Fruit fly (Drosophila melanogaster) whole organism, embryonic: ENCODE measurements around the gene Lcp65Ag2.

Experiments
- ATbp ChIP-seq: fragments of 200-800 bp; sonication (Bioruptor generic); optimal IDR thresholded peaks from 2 replicates; lab custom pipeline; 2017; ENCODE audit warnings: missing biosample characterization, mild to moderate bottlenecking, missing genetic modification characterization, missing genetic modification reagents
- Awh ChIP-seq: fragments of 200-800 bp; sonication (Bioruptor generic); IDR thresholded peaks from 2 replicates; pipeline ENCODE4, ENCODE4 v1.3.6; 2022; ENCODE audit warnings: missing biosample characterization, missing genetic modification characterization
- CG11723 ChIP-seq: fragments of 200-800 bp; sonication (Bioruptor generic); optimal IDR thresholded peaks from 2 replicates; lab custom pipeline; 2017; ENCODE audit warnings: missing biosample characterization, mild to moderate bottlenecking, missing genetic modification characterization
- CG12104 ChIP-seq: fragments of 200-800 bp; sonication (Bioruptor generic); optimal IDR thresholded peaks from 3 replicates; lab custom pipeline; 2016; ENCODE audit warnings: missing biosample characterization, missing genetic modification characterization
- CG12942 ChIP-seq: fragments of 200-800 bp; sonication (Bioruptor generic); optimal IDR thresholded peaks from 3 replicates; lab custom pipeline; 2016; ENCODE audit warnings: missing biosample characterization, missing genetic modification characterization
- CG13296 ChIP-seq: fragments of 200-800 bp; sonication (Bioruptor generic); optimal IDR thresholded peaks from 3 replicates; lab custom pipeline; 2018; ENCODE audit warnings: missing biosample characterization, mild to moderate bottlenecking, missing genetic modification characterization
- CG13424 ChIP-seq: fragments of 200-800 bp; sonication (Bioruptor generic); optimal IDR thresholded peaks from 2 replicates; lab custom pipeline; 2019; ENCODE audit warnings: missing biosample characterization, mild to moderate bottlenecking, missing genetic modification characterization, moderate library complexity
- CG14710 ChIP-seq: fragments of 200-800 bp; sonication (Bioruptor generic); optimal IDR thresholded peaks from 3 replicates; lab custom pipeline; 2019; ENCODE audit warnings: missing biosample characterization, mild to moderate bottlenecking, missing genetic modification characterization, moderate library complexity
- CG1792 ChIP-seq: fragments of 200-800 bp; sonication (Bioruptor generic); optimal IDR thresholded peaks from 2 replicates; lab custom pipeline; 2016; ENCODE audit warnings: missing biosample characterization, missing genetic modification characterization
- CG18011 ChIP-seq: fragments of 200-800 bp; sonication (Bioruptor generic); optimal IDR thresholded peaks from 2 replicates; lab custom pipeline; 2017; ENCODE audit warnings: missing biosample characterization, missing genetic modification characterization, mild to moderate bottlenecking, moderate library complexity, missing genotype
- CG18476 ChIP-seq: fragments of 200-800 bp; sonication (Bioruptor generic); optimal IDR thresholded peaks from 2 replicates; lab custom pipeline; 2016; ENCODE audit warnings: missing biosample characterization, mild to moderate bottlenecking, missing genetic modification characterization
- CG2202 ChIP-seq: fragments of 200-800 bp; sonication (Bioruptor generic); optimal IDR thresholded peaks from 2 replicates; lab custom pipeline; 2018; ENCODE audit warnings: missing biosample characterization, mild to moderate bottlenecking, missing genetic modification characterization
- CG31441 ChIP-seq: fragments of 200-800 bp; sonication (Bioruptor generic); IDR thresholded peaks from 2 replicates; pipeline ENCODE4 v1.3.6; 2022; ENCODE audit warnings: missing biosample characterization, missing genetic modification characterization
- CG32532 ChIP-seq: fragments of 200-800 bp; sonication (Bioruptor generic); IDR thresholded peaks from 2 replicates; pipeline ENCODE4 v1.3.6; 2022; ENCODE audit warnings: missing biosample characterization, missing genetic modification characterization
- CG34422 ChIP-seq: fragments of 200-800 bp; sonication (Bioruptor generic); IDR thresholded peaks from 3 replicates; pipeline ENCODE4 v1.3.6; 2022; ENCODE audit warnings: missing biosample characterization, missing genetic modification characterization
- CG5953 ChIP-seq: fragments of 200-800 bp; sonication (Bioruptor generic); IDR thresholded peaks from 2 replicates; pipeline ENCODE4 v1.3.6; 2022; ENCODE audit warnings: missing biosample characterization, missing genetic modification characterization
- CG6654 ChIP-seq: fragments of 200-800 bp; sonication (Bioruptor generic); optimal IDR thresholded peaks from 2 replicates; lab custom pipeline; 2017; ENCODE audit warnings: missing biosample characterization, mild to moderate bottlenecking, missing genetic modification characterization
- CG6689 ChIP-seq: fragments of 200-800 bp; sonication (Bioruptor generic); IDR thresholded peaks from 2 replicates; pipeline ENCODE4 v1.3.6; 2022; ENCODE audit warnings: missing biosample characterization, missing genetic modification characterization
- CG7745 ChIP-seq: fragments of 200-800 bp; sonication (Bioruptor generic); optimal IDR thresholded peaks from 2 replicates; lab custom pipeline; 2018; ENCODE audit warnings: missing biosample characterization, mild to moderate bottlenecking, missing genetic modification characterization, moderate library complexity
- CG7928 ChIP-seq: fragments of 200-800 bp; sonication (Bioruptor generic); optimal IDR thresholded peaks from 2 replicates; lab custom pipeline; 2017; ENCODE audit warnings: missing biosample characterization, mild to moderate bottlenecking, missing genetic modification characterization
- CG8290 ChIP-seq, 3 experiments: fragments of 200-800 bp; sonication (Bioruptor generic); optimal IDR thresholded peaks; 2 replicates each; lab custom pipeline; 2016 to 2019; ENCODE audit warnings: missing biosample characterization in 3 of 3, missing genetic modification characterization in 3 of 3, mild to moderate bottlenecking in 2 of 3, moderate library complexity in 1 of 3
- CG8924 ChIP-seq: fragments of 200-800 bp; optimal IDR thresholded peaks from 3 replicates; lab custom pipeline; 2019; ENCODE audit warnings: missing biosample characterization, mild to moderate bottlenecking, missing genetic modification characterization, moderate library complexity
- CG9817 ChIP-seq: fragments of 200-800 bp; sonication (Bioruptor generic); optimal IDR thresholded peaks from 2 replicates; lab custom pipeline; 2018; ENCODE audit warnings: missing biosample characterization, mild to moderate bottlenecking, missing genetic modification characterization, moderate library complexity
- Dfd ChIP-seq, 2 experiments: fragments of >200 bp; optimal IDR thresholded peaks; 2 replicates each; lab custom pipeline; 2017; ENCODE audit warnings: missing biosample characterization in 2 of 2, missing genetic modification characterization in 2 of 2
- Doc3 ChIP-seq: fragments of 200-800 bp; sonication (Bioruptor generic); IDR thresholded peaks from 3 replicates; pipeline ENCODE4 v1.3.6; 2022; ENCODE audit warnings: missing biosample characterization, missing genetic modification characterization; ENCODE audit not compliant: partially characterized antibody
- Hr51 ChIP-seq, 2 experiments: fragments of 200-800 bp; sonication (Bioruptor generic); optimal IDR thresholded peaks; 2 replicates in 1 of 2; 3 replicates in 1 of 2; lab custom pipeline; 2016 to 2018; ENCODE audit warnings: missing biosample characterization in 2 of 2, missing genetic modification characterization in 2 of 2, mild to moderate bottlenecking in 1 of 2, moderate library complexity in 1 of 2
- Sin3A ChIP-seq: fragments of >200 bp; optimal IDR thresholded peaks from 2 replicates; lab custom pipeline; 2018
- ab ChIP-seq: fragments of 200-800 bp; sonication (Bioruptor generic); optimal IDR thresholded peaks from 2 replicates; lab custom pipeline; 2016; ENCODE audit warnings: missing biosample characterization, missing genetic modification characterization
- aop ChIP-seq: fragments of 200-800 bp; sonication (Bioruptor generic); IDR thresholded peaks from 2 replicates; pipeline ENCODE4 v1.3.6; 2022; ENCODE audit warnings: missing biosample characterization, missing genetic modification characterization
- chinmo ChIP-seq: fragments of 200-800 bp; sonication (Bioruptor generic); IDR thresholded peaks from 4 replicates; pipeline ENCODE4 v1.3.6; 2022; ENCODE audit warnings: missing biosample characterization, missing genetic modification characterization; ENCODE audit not compliant: partially characterized antibody
- corto ChIP-seq: fragments of 200-800 bp; sonication (Bioruptor generic); optimal IDR thresholded peaks from 2 replicates; lab custom pipeline; 2016; ENCODE audit warnings: missing biosample characterization, mild to moderate bottlenecking, missing genetic modification characterization, moderate library complexity
- ewg ChIP-seq: fragments of 200-800 bp; sonication (Bioruptor generic); optimal IDR thresholded peaks from 3 replicates; lab custom pipeline; 2017; ENCODE audit warnings: mild to moderate bottlenecking, missing biosample characterization, missing genetic modification reagents, missing genetic modification characterization
- fd96Cb ChIP-seq: fragments of 200-800 bp; sonication (Bioruptor generic); optimal IDR thresholded peaks from 2 replicates; lab custom pipeline; 2018; ENCODE audit warnings: missing biosample characterization, mild to moderate bottlenecking, missing genetic modification characterization, moderate library complexity
- fru ChIP-seq: fragments of >200 bp; optimal IDR thresholded peaks from 2 replicates; lab custom pipeline; 2017
- gem ChIP-seq: fragments of 200-800 bp; sonication (Bioruptor generic); optimal IDR thresholded peaks from 2 replicates; lab custom pipeline; 2019; ENCODE audit warnings: missing biosample characterization, mild to moderate bottlenecking, missing genetic modification characterization, moderate library complexity
- gro ChIP-seq: fragments of 200-800 bp; sonication (Bioruptor generic); optimal IDR thresholded peaks from 2 replicates; lab custom pipeline; 2016; ENCODE audit warnings: missing biosample characterization, missing genetic modification characterization
- gsb-n ChIP-seq: fragments of 200-800 bp; sonication (Bioruptor generic); optimal IDR thresholded peaks from 3 replicates; lab custom pipeline; 2018; ENCODE audit warnings: missing biosample characterization, mild to moderate bottlenecking, missing genetic modification characterization
- her ChIP-seq: fragments of 200-800 bp; sonication (Bioruptor generic); optimal IDR thresholded peaks from 2 replicates; lab custom pipeline; 2016; ENCODE audit warnings: missing biosample characterization, missing genetic modification characterization
- insv ChIP-seq, 2 experiments: fragments of 200-800 bp; sonication (Bioruptor generic); optimal IDR thresholded peaks; 3 replicates each; lab custom pipeline; 2016 to 2018; ENCODE audit warnings: missing biosample characterization in 2 of 2, missing genetic modification characterization in 2 of 2
- jing ChIP-seq: fragments of 200-800 bp; sonication (Bioruptor generic); optimal IDR thresholded peaks from 2 replicates; lab custom pipeline; 2018; ENCODE audit warnings: missing biosample characterization, mild to moderate bottlenecking, missing genetic modification characterization
- maf-S ChIP-seq: fragments of 200-800 bp; sonication (Bioruptor generic); optimal IDR thresholded peaks from 2 replicates; lab custom pipeline; 2016; ENCODE audit warnings: missing biosample characterization, missing genetic modification characterization
- mam ChIP-seq: fragments of 200-800 bp; sonication (Bioruptor generic); optimal IDR thresholded peaks from 3 replicates; lab custom pipeline; 2016; ENCODE audit warnings: missing biosample characterization, missing genetic modification characterization
- odd ChIP-seq: fragments of 200-800 bp; sonication (Bioruptor generic); optimal IDR thresholded peaks from 2 replicates; lab custom pipeline; 2017; ENCODE audit warnings: missing biosample characterization, mild to moderate bottlenecking, missing genetic modification characterization
- org-1 ChIP-seq: fragments of 200-800 bp; sonication (Bioruptor generic); optimal IDR thresholded peaks from 2 replicates; lab custom pipeline; 2017; ENCODE audit warnings: missing biosample characterization, missing genetic modification characterization
- ro ChIP-seq: fragments of 200-800 bp; sonication (Bioruptor generic); IDR thresholded peaks from 2 replicates; pipeline ENCODE4 v1.3.6; 2022; ENCODE audit warnings: missing biosample characterization, missing genetic modification characterization
- row ChIP-seq: fragments of 200-800 bp; sonication (Bioruptor generic); IDR thresholded peaks from 3 replicates; pipeline ENCODE4 v1.3.6; 2022; ENCODE audit warnings: missing biosample characterization, missing genetic modification characterization
- ssp ChIP-seq: fragments of 200-800 bp; sonication (Bioruptor generic); IDR thresholded peaks from 2 replicates; pipeline ENCODE4 v1.3.6; 2022; ENCODE audit warnings: missing biosample characterization, missing genetic modification characterization
- tin ChIP-seq: fragments of 200-800 bp; sonication (Bioruptor generic); optimal IDR thresholded peaks from 3 replicates; lab custom pipeline; 2016; ENCODE audit warnings: missing biosample characterization, missing genetic modification characterization
- zen2 ChIP-seq: fragments of 200-800 bp; sonication (Bioruptor generic); IDR thresholded peaks from 3 replicates; pipeline ENCODE4 v1.3.6; 2022; ENCODE audit warnings: missing biosample characterization, missing genetic modification characterization; ENCODE audit not compliant: partially characterized antibody

Lcp65Ag2 gene

DNA sequence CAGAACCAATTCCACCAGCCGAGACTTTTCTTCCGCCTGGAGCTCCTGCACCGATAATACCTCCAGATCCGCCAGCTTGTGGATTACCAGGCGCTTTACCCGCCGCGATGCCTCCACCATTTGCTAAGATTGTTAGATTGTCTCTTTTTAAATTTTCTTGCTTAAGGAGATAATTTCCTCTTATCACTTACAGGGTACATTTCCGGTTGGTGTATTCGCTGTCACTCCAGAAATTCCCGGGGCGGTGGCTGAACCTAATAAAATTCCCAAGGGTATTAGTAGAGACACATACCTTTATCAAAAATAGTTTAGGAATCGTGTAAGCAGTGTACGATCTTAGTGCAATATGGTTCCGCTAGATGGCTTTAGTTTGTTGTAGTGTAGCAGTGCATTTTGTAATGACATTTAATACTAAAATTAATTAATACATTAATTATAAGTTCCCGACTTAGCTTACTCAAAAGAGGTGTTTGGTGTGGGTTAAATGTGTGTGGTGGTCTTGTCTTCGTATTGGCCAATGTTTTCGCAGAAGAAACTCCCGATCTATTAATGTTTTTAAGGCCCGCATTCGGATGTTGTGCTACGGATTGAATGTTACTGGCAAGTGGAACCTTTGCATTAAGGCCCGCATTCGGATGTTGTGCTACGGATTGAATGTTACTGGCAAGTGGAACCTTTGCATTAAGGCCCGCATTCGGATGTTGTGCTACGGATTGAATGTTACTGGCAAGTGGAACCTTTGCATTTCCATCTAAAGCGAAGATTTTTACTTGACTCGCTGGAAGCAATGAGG, 8.6 kb downstream of the Lcp65Ag2 start (continued):
- TF ChIP-seq CG8290 (GFP tag; optimal IDR thresholded peaks at IDR 0.05; lab: Kevin White, UChicago) (peak; percentile 66), CG8290 (tag; optimal IDR thresholded peaks at IDR 0.05; lab: Kevin White, UChicago) (peak; percentile 24 to 83), Dfd (GFP tag; optimal IDR thresholded peaks at IDR 0.05; lab: Kevin White, UChicago) (peak in 1 of 2 experiments; percentile 83), CG34422 (GFP tag; lab: Robert Waterston, UW) (peak; percentile 78), CG2202 (peak; percentile 59), Hr51 (GFP tag; optimal IDR thresholded peaks at IDR 0.05; lab: Kevin White, UChicago) (peak; percentile 46 to 53), tin (GFP tag; lab: Kevin White, UChicago) (peak; percentile 69), zen2 (GFP tag; lab: Robert Waterston, UW) (no peak), CG12104 (peak; percentile 75), corto (no peak), CG13296 (peak; percentile 85), aop (GFP tag; lab: Robert Waterston, UW) (no peak), CG31441 (GFP tag; lab: Robert Waterston, UW) (peak; percentile 80), fd96Cb (tag; lab: Kevin White, UChicago) (peak; percentile 32), row (GFP tag; lab: Robert Waterston, UW) (peak; percentile 22; the same call in 1 of the 3 replicates), ewg (GFP tag; lab: Kevin White, UChicago) (peak; percentile 49), CG11723 (GFP tag; lab: Kevin White, UChicago) (peak; percentile 40), ro (GFP tag; lab: Robert Waterston, UW) (no peak), her (peak; percentile 64), ab (GFP tag; lab: Kevin White, UChicago) (no peak), Doc3 (GFP tag; lab: Robert Waterston, UW) (no peak), ssp (peak; percentile 96), gem (tag; lab: Kevin White, UChicago) (peak; percentile 42), insv (GFP tag; optimal IDR thresholded peaks at IDR 0.05; lab: Kevin White, UChicago) (peak in 1 of 2 experiments; percentile 47), CG7928 (GFP tag; lab: Kevin White, UChicago) (peak; percentile 18), CG9817 (tag; lab: Kevin White, UChicago) (peak; percentile 70), CG18011 (no peak), Sin3A (peak; percentile 43), CG7745 (tag; lab: Kevin White, UChicago) (no peak), chinmo (GFP tag; lab: Robert Waterston, UW) (no peak), gsb-n (peak; percentile 63), CG13424 (tag; lab: Kevin White, UChicago) (peak; percentile 34), CG1792 (GFP tag; lab: Kevin White, UChicago) (peak; percentile 56), CG6654 (GFP tag; lab: Kevin White, UChicago) (peak; percentile 67), ATbp (GFP tag; lab: Kevin White, UChicago) (peak; percentile 81), org-1 (GFP tag; lab: Kevin White, UChicago) (peak; percentile 57), CG14710 (tag; lab: Kevin White, UChicago) (peak; percentile 61), fru (lab: Kevin White, UChicago) (no peak), Awh (GFP tag; lab: Robert Waterston, UW) (peak; percentile 90), mam (GFP tag; lab: Kevin White, UChicago) (peak; percentile 79), CG6689 (GFP tag; lab: Robert Waterston, UW) (peak; percentile 66), jing (peak; percentile 41), maf-S (GFP tag; lab: Kevin White, UChicago) (peak; percentile 50), CG5953 (GFP tag; lab: Robert Waterston, UW) (peak; percentile 79), CG18476 (peak; percentile 8), CG8924 (no peak), gro (no peak), CG12942 (GFP tag; lab: Kevin White, UChicago) (no peak), CG32532 (peak; percentile 86), odd (GFP tag; lab: Kevin White, UChicago) (peak; percentile 75)
